Fruit fly (Drosophila melanogaster) whole organism, embryonic: ENCODE data around the gene CG10232.

Experiments
- Atf-2 ChIP-seq: fragments of 200-800 bp; sonication (Bioruptor generic); optimal IDR thresholded peaks from 2 replicates; lab custom pipeline; 2016; ENCODE audit warnings: missing biosample characterization, missing genetic modification characterization
- CG11398 ChIP-seq: fragments of 200-800 bp; sonication (Bioruptor generic); optimal IDR thresholded peaks from 2 replicates; lab custom pipeline; 2016; ENCODE audit warnings: missing biosample characterization, missing genetic modification characterization
- CG11723 ChIP-seq: fragments of 200-800 bp; sonication (Bioruptor generic); optimal IDR thresholded peaks from 2 replicates; lab custom pipeline; 2017; ENCODE audit warnings: missing biosample characterization, mild to moderate bottlenecking, missing genetic modification characterization
- CG13296 ChIP-seq: fragments of 200-800 bp; sonication (Bioruptor generic); optimal IDR thresholded peaks from 3 replicates; lab custom pipeline; 2018; ENCODE audit warnings: missing biosample characterization, mild to moderate bottlenecking, missing genetic modification characterization
- CG16863 ChIP-seq: fragments of 200-800 bp; sonication (Bioruptor generic); optimal IDR thresholded peaks from 3 replicates; lab custom pipeline; 2016; ENCODE audit warnings: missing biosample characterization, missing genetic modification characterization
- CG17612 ChIP-seq: fragments of 200-800 bp; sonication (Bioruptor generic); IDR thresholded peaks from 2 replicates; pipeline ENCODE4 v1.3.6; 2022; ENCODE audit warnings: missing biosample characterization, missing genetic modification characterization
- CG2120 ChIP-seq: fragments of 200-800 bp; sonication (Bioruptor generic); optimal IDR thresholded peaks from 3 replicates; lab custom pipeline; 2016; ENCODE audit warnings: missing biosample characterization, missing genetic modification characterization
- CG2129 ChIP-seq: fragments of 200-800 bp; sonication (Bioruptor generic); IDR thresholded peaks from 2 replicates; pipeline ENCODE4 v1.3.6; 2022; ENCODE audit warnings: missing biosample characterization, missing genetic modification characterization; ENCODE audit not compliant: partially characterized antibody
- CG2678 ChIP-seq: fragments of 200-800 bp; sonication (Bioruptor generic); optimal IDR thresholded peaks from 3 replicates; lab custom pipeline; 2019; ENCODE audit warnings: missing biosample characterization, mild to moderate bottlenecking, missing genetic modification characterization, moderate library complexity
- CG32767 ChIP-seq: fragments of 200-800 bp; sonication (Bioruptor generic); IDR thresholded peaks from 2 replicates; pipeline ENCODE4 v1.3.6; 2022; ENCODE audit warnings: missing biosample characterization, missing genetic modification characterization
- CG34376 ChIP-seq: fragments of 200-800 bp; sonication (Bioruptor generic); optimal IDR thresholded peaks from 2 replicates; lab custom pipeline; 2018; ENCODE audit warnings: missing biosample characterization, mild to moderate bottlenecking, missing genetic modification characterization
- CG3847 ChIP-seq: fragments of 200-800 bp; sonication (Bioruptor generic); IDR thresholded peaks from 2 replicates; pipeline ENCODE4 v1.3.6; 2022; ENCODE audit warnings: missing biosample characterization, missing genetic modification characterization
- CG6272 ChIP-seq: fragments of 200-800 bp; sonication (Bioruptor generic); IDR thresholded peaks from 2 replicates; pipeline ENCODE4 v1.3.6; 2022; ENCODE audit warnings: missing biosample characterization, missing genetic modification characterization
- CG6813 ChIP-seq: fragments of 200-800 bp; sonication (Bioruptor generic); optimal IDR thresholded peaks from 2 replicates; lab custom pipeline; 2017; ENCODE audit warnings: missing biosample characterization, missing genetic modification characterization, mild to moderate bottlenecking, moderate library complexity, missing genetic modification reagents
- CG7839 ChIP-seq: fragments of 200-800 bp; sonication (Bioruptor generic); optimal IDR thresholded peaks from 3 replicates; lab custom pipeline; 2018; ENCODE audit warnings: missing biosample characterization, mild to moderate bottlenecking, missing genetic modification characterization, moderate library complexity
- CG7987 ChIP-seq: fragments of 200-800 bp; sonication (Bioruptor generic); optimal IDR thresholded peaks from 2 replicates; lab custom pipeline; 2018; ENCODE audit warnings: missing biosample characterization, mild to moderate bottlenecking, missing genetic modification characterization, moderate library complexity
- CG8388 ChIP-seq: fragments of 200-800 bp; sonication (Bioruptor generic); optimal IDR thresholded peaks from 2 replicates; lab custom pipeline; 2019; ENCODE audit warnings: missing biosample characterization, mild to moderate bottlenecking, missing genetic modification characterization, moderate library complexity
- CG9215 ChIP-seq: fragments of 200-800 bp; sonication (Bioruptor generic); IDR thresholded peaks from 2 replicates; pipeline ENCODE4 v1.3.6; 2022; ENCODE audit warnings: missing biosample characterization, missing genetic modification characterization
- CG9932 ChIP-seq: fragments of 200-800 bp; sonication (Bioruptor generic); IDR thresholded peaks from 2 replicates; pipeline ENCODE4 v1.3.6; 2022; ENCODE audit warnings: missing biosample characterization, missing genetic modification characterization
- D ChIP-seq, 2 experiments: fragments of 200-800 bp in 1 of 2; fragments of >200 bp in 1 of 2; sonication (Bioruptor generic) in 1 of 2; optimal IDR thresholded peaks; 2 replicates in 1 of 2; 3 replicates in 1 of 2; lab custom pipeline; 2017; ENCODE audit warnings: mild to moderate bottlenecking in 1 of 2, missing biosample characterization in 1 of 2, missing genetic modification characterization in 1 of 2, missing genetic modification reagents in 1 of 2
- Dad ChIP-seq: fragments of 200-800 bp; sonication (Bioruptor generic); optimal IDR thresholded peaks from 3 replicates; lab custom pipeline; 2016; ENCODE audit warnings: missing biosample characterization, missing genetic modification characterization
- Eip74EF ChIP-seq, 2 experiments: fragments of 200-800 bp in 1 of 2; fragments of >200 bp in 1 of 2; sonication (Bioruptor generic) in 1 of 2; optimal IDR thresholded peaks; 2 replicates each; lab custom pipeline; 2017 to 2019; ENCODE audit warnings: missing biosample characterization in 2 of 2, missing genetic modification characterization in 2 of 2, mild to moderate bottlenecking in 1 of 2, moderate library complexity in 1 of 2
- Fer3 ChIP-seq: fragments of 200-800 bp; sonication (Bioruptor generic); optimal IDR thresholded peaks from 2 replicates; lab custom pipeline; 2018; ENCODE audit warnings: missing biosample characterization, mild to moderate bottlenecking, missing genetic modification characterization, moderate library complexity
- Gsc ChIP-seq: fragments of 200-800 bp; sonication (Bioruptor generic); IDR thresholded peaks from 2 replicates; pipeline ENCODE4 v1.3.6; 2022; ENCODE audit warnings: missing biosample characterization, missing genetic modification characterization
- Hr51 ChIP-seq, 2 experiments: fragments of 200-800 bp; sonication (Bioruptor generic); optimal IDR thresholded peaks; 2 replicates in 1 of 2; 3 replicates in 1 of 2; lab custom pipeline; 2016 to 2018; ENCODE audit warnings: missing biosample characterization in 2 of 2, missing genetic modification characterization in 2 of 2, mild to moderate bottlenecking in 1 of 2, moderate library complexity in 1 of 2
- MTF-1 ChIP-seq: fragments of 200-800 bp; sonication (Bioruptor generic); optimal IDR thresholded peaks from 2 replicates; lab custom pipeline; 2018; ENCODE audit warnings: missing biosample characterization, mild to moderate bottlenecking, missing genetic modification characterization, borderline replicate concordance
- Meics ChIP-seq: fragments of 200-800 bp; sonication (Bioruptor generic); optimal IDR thresholded peaks from 2 replicates; lab custom pipeline; 2017; ENCODE audit warnings: missing biosample characterization, mild to moderate bottlenecking, missing genetic modification characterization
- Six4 ChIP-seq: fragments of 200-800 bp; sonication (Bioruptor generic); optimal IDR thresholded peaks from 2 replicates; lab custom pipeline; 2016; ENCODE audit warnings: missing biosample characterization, missing genetic modification characterization
- Taf1 ChIP-seq: fragments of 200-800 bp; sonication (Bioruptor generic); IDR thresholded peaks from 2 replicates; pipeline ENCODE4 v1.3.6; 2022; ENCODE audit warnings: missing biosample characterization, missing genetic modification characterization
- Usf ChIP-seq: fragments of 200-800 bp; sonication (Bioruptor generic); optimal IDR thresholded peaks from 2 replicates; lab custom pipeline; 2017; ENCODE audit warnings: missing genotype, missing biosample characterization, missing genetic modification characterization
- al ChIP-seq: fragments of 200-800 bp; sonication (Bioruptor generic); IDR thresholded peaks from 2 replicates; pipeline ENCODE4 v1.3.6; 2022; ENCODE audit warnings: missing biosample characterization, missing genetic modification characterization
- cad ChIP-seq: fragments of >200 bp; optimal IDR thresholded peaks from 2 replicates; lab custom pipeline; 2017; ENCODE audit warnings: missing biosample characterization, missing genetic modification characterization
- ci ChIP-seq: fragments of 200-800 bp; sonication (Bioruptor generic); IDR thresholded peaks from 3 replicates; pipeline ENCODE4 v1.3.6; 2022; ENCODE audit warnings: missing biosample characterization, missing genetic modification characterization
- crol ChIP-seq: fragments of 200-800 bp; sonication (Bioruptor generic); IDR thresholded peaks from 2 replicates; pipeline ENCODE4 v1.3.6; 2022; ENCODE audit warnings: missing biosample characterization, missing genetic modification characterization
- dimm ChIP-seq: fragments of 200-800 bp; sonication (Bioruptor generic); IDR thresholded peaks from 2 replicates; pipeline ENCODE4 v1.3.6; 2022; ENCODE audit warnings: missing biosample characterization, missing genetic modification characterization
- dmrt11E ChIP-seq: fragments of 200-800 bp; sonication (Bioruptor generic); optimal IDR thresholded peaks from 3 replicates; lab custom pipeline; 2018; ENCODE audit warnings: missing biosample characterization, mild to moderate bottlenecking, missing genetic modification characterization, moderate library complexity
- eve ChIP-seq, 2 experiments: fragments of >200 bp; optimal IDR thresholded peaks; 2 replicates each; lab custom pipeline; 2017; ENCODE audit warnings: missing biosample characterization in 2 of 2, missing genetic modification characterization in 2 of 2
- fd96Cb ChIP-seq: fragments of 200-800 bp; sonication (Bioruptor generic); optimal IDR thresholded peaks from 2 replicates; lab custom pipeline; 2018; ENCODE audit warnings: missing biosample characterization, mild to moderate bottlenecking, missing genetic modification characterization, moderate library complexity
- hbn ChIP-seq: fragments of 200-800 bp; sonication (Bioruptor generic); IDR thresholded peaks from 2 replicates; pipeline ENCODE4 v1.3.6; 2022; ENCODE audit warnings: missing biosample characterization, missing genetic modification characterization; ENCODE audit not compliant: partially characterized antibody
- insv ChIP-seq, 2 experiments: fragments of 200-800 bp; sonication (Bioruptor generic); optimal IDR thresholded peaks; 3 replicates each; lab custom pipeline; 2016 to 2018; ENCODE audit warnings: missing biosample characterization in 2 of 2, missing genetic modification characterization in 2 of 2
- klu ChIP-seq: fragments of 200-800 bp; sonication (Bioruptor generic); IDR thresholded peaks from 2 replicates; pipeline ENCODE4 v1.3.6; 2022; ENCODE audit warnings: missing biosample characterization, missing genetic modification characterization
- lab ChIP-seq: fragments of 200-800 bp; sonication (Bioruptor generic); optimal IDR thresholded peaks from 3 replicates; lab custom pipeline; 2017; ENCODE audit warnings: missing biosample characterization, missing genetic modification characterization, mild to moderate bottlenecking, moderate library complexity, missing genetic modification reagents
- lov ChIP-seq, 2 experiments: fragments of 200-800 bp in 1 of 2; fragments of >200 bp in 1 of 2; sonication (Bioruptor generic) in 1 of 2; IDR thresholded peaks in 1 of 2; optimal IDR thresholded peaks in 1 of 2; 2 replicates in 1 of 2; 3 replicates in 1 of 2; pipeline versions ENCODE4 v1.3.6 to Lab custom; 2017 to 2022; ENCODE audit warnings: missing biosample characterization in 1 of 2, missing genetic modification characterization in 1 of 2
- luna ChIP-seq: fragments of 200-800 bp; sonication (Bioruptor generic); optimal IDR thresholded peaks from 2 replicates; lab custom pipeline; 2016; ENCODE audit warnings: missing biosample characterization, missing genetic modification characterization
- odd ChIP-seq: fragments of 200-800 bp; sonication (Bioruptor generic); optimal IDR thresholded peaks from 2 replicates; lab custom pipeline; 2017; ENCODE audit warnings: missing biosample characterization, mild to moderate bottlenecking, missing genetic modification characterization
- pnt ChIP-seq: fragments of 200-800 bp; sonication (Bioruptor generic); optimal IDR thresholded peaks from 3 replicates; lab custom pipeline; 2016; ENCODE audit warnings: missing biosample characterization, missing genetic modification characterization
- so ChIP-seq: fragments of 200-800 bp; sonication (Bioruptor generic); IDR thresholded peaks from 3 replicates; pipeline ENCODE4 v1.3.6; 2022; ENCODE audit warnings: missing biosample characterization, missing genetic modification characterization
- sqz ChIP-seq: fragments of 200-800 bp; sonication (Bioruptor generic); optimal IDR thresholded peaks from 3 replicates; lab custom pipeline; 2018; ENCODE audit warnings: missing biosample characterization, mild to moderate bottlenecking, missing genetic modification characterization
- ttk ChIP-seq: fragments of 200-800 bp; sonication (Bioruptor generic); IDR thresholded peaks from 2 replicates; pipeline ENCODE4 v2.1.2; 2022; ENCODE audit warnings: missing biosample characterization, missing genetic modification characterization
- z ChIP-seq: fragments of 200-800 bp; sonication (Bioruptor generic); IDR thresholded peaks from 3 replicates; pipeline ENCODE4 v1.3.6; 2022; ENCODE audit warnings: missing biosample characterization, missing genetic modification characterization

Gene CG10232

dm6 chr3R:23729066-23729465, 7.6 kb upstream of the CG10232 start (continued):
- TF ChIP-seq ttk (GFP tag; lab: Robert Waterston, UW) = no peak
- TF ChIP-seq hbn (GFP tag; lab: Robert Waterston, UW) = no peak
- TF ChIP-seq klu (GFP tag; lab: Robert Waterston, UW) = no peak
- no peak for TF ChIP-seq CG9215
- TF ChIP-seq dmrt11E (tag; lab: Kevin White, UChicago) = peak; percentile 5
- no peak for TF ChIP-seq CG7839 (tag; lab: Kevin White, UChicago)
- peak; percentile 87 for TF ChIP-seq lab (GFP tag; lab: Kevin White, UChicago)
- TF ChIP-seq lov (optimal IDR thresholded peaks at IDR 0.05; lab: Kevin White, UChicago) = no peak
- no peak for TF ChIP-seq lov (GFP tag; IDR thresholded peaks at IDR 0.05; lab: Robert Waterston, UW)
- TF ChIP-seq CG32767 (GFP tag; lab: Robert Waterston, UW) = no peak
- no peak for TF ChIP-seq Atf-2 (GFP tag; lab: Kevin White, UChicago)
- TF ChIP-seq CG17612 = no peak
- no peak for TF ChIP-seq eve (GFP tag; optimal IDR thresholded peaks at IDR 0.05; lab: Kevin White, UChicago)
- no peak for TF ChIP-seq dimm (GFP tag; lab: Robert Waterston, UW)
- peak; percentile 79 for TF ChIP-seq CG34376 (GFP tag; lab: Kevin White, UChicago)
- no peak for TF ChIP-seq cad
- no peak for TF ChIP-seq CG8388 (GFP tag; lab: Kevin White, UChicago)
- no peak for TF ChIP-seq Usf (GFP tag; lab: Kevin White, UChicago)
- peak; percentile 40; the same call in 1 of the 3 replicates for TF ChIP-seq so
- peak; percentile 86 for TF ChIP-seq CG6813 (GFP tag; lab: Kevin White, UChicago)
- no peak for TF ChIP-seq Dad
- TF ChIP-seq Fer3 (tag; lab: Kevin White, UChicago) = peak; percentile 47
- TF ChIP-seq D (optimal IDR thresholded peaks at IDR 0.05; lab: Kevin White, UChicago) = no peak
- TF ChIP-seq D (GFP tag; optimal IDR thresholded peaks at IDR 0.05; lab: Kevin White, UChicago) = no peak
- TF ChIP-seq Eip74EF (GFP tag; optimal IDR thresholded peaks at IDR 0.05; lab: Kevin White, UChicago) = no peak
- TF ChIP-seq CG2129 = no peak
- no peak for TF ChIP-seq CG9932
- peak in 1 of 2 experiments; percentile 27 for TF ChIP-seq insv (GFP tag; optimal IDR thresholded peaks at IDR 0.05; lab: Kevin White, UChicago)
- no peak for TF ChIP-seq al
- peak; percentile 67 for TF ChIP-seq CG2678
- TF ChIP-seq Gsc (GFP tag; lab: Robert Waterston, UW) = no peak
- peak; percentile 56; the same call in 1 of the 3 replicates for TF ChIP-seq ci (GFP tag; lab: Robert Waterston, UW)
- TF ChIP-seq CG11723 = no peak
- no peak for TF ChIP-seq luna (GFP tag; lab: Kevin White, UChicago)
- TF ChIP-seq Meics (GFP tag; lab: Kevin White, UChicago) = peak; percentile 62
- TF ChIP-seq CG2120 (GFP tag; lab: Kevin White, UChicago) = peak; percentile 46
- TF ChIP-seq fd96Cb = no peak
- TF ChIP-seq CG16863 (GFP tag; lab: Kevin White, UChicago) = no peak
- TF ChIP-seq MTF-1 (GFP tag; lab: Kevin White, UChicago) = peak; percentile 60
- no peak for TF ChIP-seq Taf1
- no peak for TF ChIP-seq pnt (GFP tag; lab: Kevin White, UChicago)
- no peak for TF ChIP-seq CG3847 (GFP tag; lab: Robert Waterston, UW)
- TF ChIP-seq CG6272 (GFP tag; lab: Robert Waterston, UW) = no peak
- peak; percentile 64 for TF ChIP-seq odd (GFP tag; lab: Kevin White, UChicago)
- peak in 1 of 2 experiments; percentile 12 for TF ChIP-seq Hr51 (GFP tag; optimal IDR thresholded peaks at IDR 0.05; lab: Kevin White, UChicago)
- TF ChIP-seq CG11398 (GFP tag; lab: Kevin White, UChicago) = peak; percentile 29
- peak; percentile 81 for TF ChIP-seq CG13296 (GFP tag; lab: Kevin White, UChicago)
- TF ChIP-seq z (GFP tag; lab: Robert Waterston, UW) = no peak
- TF ChIP-seq Six4 (GFP tag; lab: Kevin White, UChicago) = no peak
- peak; percentile 65 for TF ChIP-seq CG7987 (GFP tag; lab: Kevin White, UChicago)
- TF ChIP-seq sqz (GFP tag; lab: Kevin White, UChicago) = peak; percentile 10
- TF ChIP-seq crol = no peak
